Fruit fly (Drosophila melanogaster) whole organism, embryonic: Measurements from ENCODE around the gene CG13062.

ENCODE experiments used
- Abd-B ChIP-seq: fragments of 200-800 bp; sonication (Bioruptor generic); optimal IDR thresholded peaks from 2 replicates; lab custom pipeline; 2018; ENCODE audit warnings: missing biosample characterization, mild to moderate bottlenecking, missing genetic modification characterization, moderate library complexity
- C15 ChIP-seq: fragments of 200-800 bp; sonication (Bioruptor generic); IDR thresholded peaks from 3 replicates; pipeline ENCODE4 v1.3.6; 2022; ENCODE audit warnings: missing biosample characterization, missing genetic modification characterization
- CG10431 ChIP-seq: fragments of 200-800 bp; sonication (Bioruptor generic); optimal IDR thresholded peaks from 3 replicates; lab custom pipeline; 2018; ENCODE audit warnings: missing biosample characterization, mild to moderate bottlenecking, missing genetic modification characterization
- CG10462 ChIP-seq: fragments of 200-800 bp; sonication (Bioruptor generic); optimal IDR thresholded peaks from 2 replicates; lab custom pipeline; 2016; ENCODE audit warnings: missing biosample characterization, missing genetic modification characterization
- CG13287 ChIP-seq: fragments of 200-800 bp; sonication (Bioruptor generic); IDR thresholded peaks from 2 replicates; pipeline ENCODE4 v1.3.6; 2022; ENCODE audit warnings: missing biosample characterization, missing genetic modification characterization; ENCODE audit not compliant: partially characterized antibody
- CG13296 ChIP-seq: fragments of 200-800 bp; sonication (Bioruptor generic); optimal IDR thresholded peaks from 3 replicates; lab custom pipeline; 2018; ENCODE audit warnings: missing biosample characterization, mild to moderate bottlenecking, missing genetic modification characterization
- CG13624 ChIP-seq: fragments of 200-800 bp; sonication (Bioruptor generic); optimal IDR thresholded peaks from 2 replicates; lab custom pipeline; 2016; ENCODE audit warnings: missing biosample characterization, missing genetic modification characterization
- CG15269 ChIP-seq: fragments of 200-800 bp; sonication (Bioruptor generic); optimal IDR thresholded peaks from 2 replicates; lab custom pipeline; 2018; ENCODE audit warnings: missing biosample characterization, mild to moderate bottlenecking, missing genetic modification characterization, moderate library complexity
- CG31388 ChIP-seq: fragments of 200-800 bp; sonication (Bioruptor generic); optimal IDR thresholded peaks from 2 replicates; lab custom pipeline; 2016; ENCODE audit warnings: missing biosample characterization, missing genetic modification characterization
- CG42726 ChIP-seq: fragments of 200-800 bp; sonication (Bioruptor generic); IDR thresholded peaks from 2 replicates; pipeline ENCODE4 v1.3.6; 2022; ENCODE audit warnings: missing biosample characterization, missing genetic modification characterization; ENCODE audit not compliant: partially characterized antibody
- CG5180 ChIP-seq: fragments of 200-800 bp; sonication (Bioruptor generic); optimal IDR thresholded peaks from 3 replicates; lab custom pipeline; 2017; ENCODE audit warnings: missing biosample characterization, missing genetic modification characterization, mild to moderate bottlenecking, moderate library complexity, missing genetic modification reagents
- CG6813 ChIP-seq: fragments of 200-800 bp; sonication (Bioruptor generic); optimal IDR thresholded peaks from 2 replicates; lab custom pipeline; 2017; ENCODE audit warnings: missing biosample characterization, missing genetic modification characterization, mild to moderate bottlenecking, moderate library complexity, missing genetic modification reagents
- CG7271 ChIP-seq: fragments of 200-800 bp; sonication (Bioruptor generic); optimal IDR thresholded peaks from 2 replicates; lab custom pipeline; 2018; ENCODE audit warnings: missing biosample characterization, mild to moderate bottlenecking, missing genetic modification characterization, moderate library complexity
- CG7928 ChIP-seq: fragments of 200-800 bp; sonication (Bioruptor generic); optimal IDR thresholded peaks from 2 replicates; lab custom pipeline; 2017; ENCODE audit warnings: missing biosample characterization, mild to moderate bottlenecking, missing genetic modification characterization
- D19B ChIP-seq: fragments of 200-800 bp; sonication (Bioruptor generic); optimal IDR thresholded peaks from 2 replicates; lab custom pipeline; 2017; ENCODE audit warnings: missing biosample characterization, mild to moderate bottlenecking, missing genetic modification characterization
- H15 ChIP-seq: fragments of 200-800 bp; sonication (Bioruptor generic); IDR thresholded peaks from 3 replicates; pipeline ENCODE4 v1.3.6; 2022; ENCODE audit warnings: missing biosample characterization, missing genetic modification characterization
- NC2α ChIP-seq: fragments of 200-800 bp; sonication (Bioruptor generic); optimal IDR thresholded peaks from 2 replicates; lab custom pipeline; 2016; ENCODE audit warnings: missing biosample characterization, missing genetic modification characterization
- Nf-YA ChIP-seq: fragments of 200-800 bp; sonication (Bioruptor generic); IDR thresholded peaks from 2 replicates; pipeline ENCODE4 v1.3.6; 2022; ENCODE audit warnings: missing biosample characterization, missing genetic modification characterization
- Ssrp ChIP-seq: fragments of 200-800 bp; sonication (Bioruptor generic); optimal IDR thresholded peaks from 2 replicates; lab custom pipeline; 2018; ENCODE audit warnings: missing biosample characterization, mild to moderate bottlenecking, missing genetic modification characterization, moderate library complexity
- Vsx1 ChIP-seq: fragments of 200-800 bp; sonication (Bioruptor generic); optimal IDR thresholded peaks from 2 replicates; lab custom pipeline; 2017; ENCODE audit warnings: missing biosample characterization, mild to moderate bottlenecking, missing genetic modification characterization, missing genetic modification reagents
- amos ChIP-seq: fragments of 200-800 bp; sonication (Bioruptor generic); IDR thresholded peaks from 2 replicates; pipeline ENCODE4 v1.3.6; 2022; ENCODE audit warnings: missing biosample characterization, missing genetic modification characterization; ENCODE audit not compliant: partially characterized antibody
- cas ChIP-seq: fragments of 200-800 bp; sonication (Bioruptor generic); IDR thresholded peaks from 2 replicates; pipeline ENCODE4 v1.3.6; 2022; ENCODE audit warnings: missing biosample characterization, missing genetic modification characterization
- chif ChIP-seq, 2 experiments: fragments of 200-800 bp; sonication (Bioruptor generic); optimal IDR thresholded peaks; 3 replicates each; lab custom pipeline; 2016; ENCODE audit warnings: missing biosample characterization in 2 of 2, missing genetic modification characterization in 2 of 2
- ci ChIP-seq: fragments of 200-800 bp; sonication (Bioruptor generic); IDR thresholded peaks from 3 replicates; pipeline ENCODE4 v1.3.6; 2022; ENCODE audit warnings: missing biosample characterization, missing genetic modification characterization
- dmrt11E ChIP-seq: fragments of 200-800 bp; sonication (Bioruptor generic); optimal IDR thresholded peaks from 3 replicates; lab custom pipeline; 2018; ENCODE audit warnings: missing biosample characterization, mild to moderate bottlenecking, missing genetic modification characterization, moderate library complexity
- ems ChIP-seq: fragments of 200-800 bp; sonication (Bioruptor generic); optimal IDR thresholded peaks from 3 replicates; lab custom pipeline; 2016; ENCODE audit warnings: missing biosample characterization, missing genetic modification characterization
- fd3F ChIP-seq: fragments of 200-800 bp; sonication (Bioruptor generic); optimal IDR thresholded peaks from 2 replicates; lab custom pipeline; 2018; ENCODE audit warnings: missing biosample characterization, mild to moderate bottlenecking, missing genetic modification characterization, moderate library complexity
- lmd ChIP-seq: fragments of 200-800 bp; sonication (Bioruptor generic); IDR thresholded peaks from 2 replicates; pipeline ENCODE4 v1.3.6; 2022; ENCODE audit warnings: missing biosample characterization, missing genetic modification characterization
- tll ChIP-seq, 2 experiments: fragments of 200-800 bp in 1 of 2; fragments of >200 bp in 1 of 2; sonication (Bioruptor generic) in 1 of 2; optimal IDR thresholded peaks; 2 replicates each; lab custom pipeline; 2017 to 2019; ENCODE audit warnings: missing biosample characterization in 2 of 2, missing genetic modification characterization in 2 of 2, mild to moderate bottlenecking in 1 of 2, moderate library complexity in 1 of 2
- tx ChIP-seq: fragments of 200-800 bp; sonication (Bioruptor generic); optimal IDR thresholded peaks from 2 replicates; lab custom pipeline; 2016; ENCODE audit warnings: missing biosample characterization, missing genetic modification characterization
- vvl ChIP-seq: fragments of 200-800 bp; sonication (Bioruptor generic); IDR thresholded peaks from 2 replicates; pipeline ENCODE4 v1.3.6; 2022; ENCODE audit warnings: missing biosample characterization, missing genetic modification characterization
- z ChIP-seq: fragments of 200-800 bp; sonication (Bioruptor generic); IDR thresholded peaks from 3 replicates; pipeline ENCODE4 v1.3.6; 2022; ENCODE audit warnings: missing biosample characterization, missing genetic modification characterization

The CG13062 gene

DNA sequence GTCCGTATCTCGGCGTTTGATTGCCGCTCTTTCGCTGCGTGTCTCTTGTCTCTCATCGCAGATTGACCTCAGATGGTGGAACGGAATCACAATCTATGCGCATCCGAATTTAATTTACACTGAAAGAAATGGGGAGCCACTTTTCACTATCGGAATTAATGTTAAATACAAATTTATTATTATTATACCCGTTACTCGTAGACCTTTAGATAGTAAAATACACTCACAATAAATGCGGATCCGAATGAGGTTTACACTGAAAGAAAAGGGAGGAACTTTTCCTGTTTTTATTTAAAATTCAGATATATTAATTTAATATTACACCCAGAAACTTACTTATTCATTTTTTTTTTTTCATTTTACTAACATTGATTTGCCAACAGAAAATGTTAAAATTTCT, 25.0 kb upstream of the CG13062 start (continued):
- TF ChIP-seq CG15269 (tag; lab: Kevin White, UChicago) (peak; percentile 67), Nf-YA (GFP tag; lab: Robert Waterston, UW) (0 out of 2 replicates have a peak, but pooled peaks have one; percentile 20), CG13296 (peak; percentile 39)

DNA sequence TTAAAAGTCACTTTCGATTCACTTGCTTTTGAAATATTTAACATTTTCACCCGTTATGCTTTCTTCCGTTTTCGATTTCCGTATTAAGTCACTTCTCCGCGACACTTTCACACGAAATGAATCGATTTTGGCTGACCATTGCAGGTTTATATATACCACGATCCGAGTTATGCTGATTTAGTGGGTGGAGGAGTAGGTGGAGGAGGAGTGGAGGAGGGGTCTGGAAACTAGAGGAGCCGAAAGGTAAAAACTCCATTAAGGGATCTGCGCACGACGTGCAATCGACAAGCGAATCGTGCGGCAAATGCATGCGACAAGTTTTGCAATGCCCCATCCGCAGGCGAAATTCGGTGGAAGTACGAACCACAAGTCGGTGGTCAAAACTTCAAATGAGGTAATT, 23.2 kb upstream of the CG13062 start, which contains the start of gene CG13045:
CG13045 (minus strand) TSS at position 101 of the 400 bp plus-strand sequence.
- TF ChIP-seq cas (GFP tag; lab: Robert Waterston, UW) (no peak), C15 (GFP tag; lab: Robert Waterston, UW) (0 out of 3 replicates have a peak, but pooled peaks have one; percentile 11), D19B (GFP tag; lab: Kevin White, UChicago) (no peak), CG10431 (GFP tag; lab: Kevin White, UChicago) (no peak), CG10462 (no peak)

DNA sequence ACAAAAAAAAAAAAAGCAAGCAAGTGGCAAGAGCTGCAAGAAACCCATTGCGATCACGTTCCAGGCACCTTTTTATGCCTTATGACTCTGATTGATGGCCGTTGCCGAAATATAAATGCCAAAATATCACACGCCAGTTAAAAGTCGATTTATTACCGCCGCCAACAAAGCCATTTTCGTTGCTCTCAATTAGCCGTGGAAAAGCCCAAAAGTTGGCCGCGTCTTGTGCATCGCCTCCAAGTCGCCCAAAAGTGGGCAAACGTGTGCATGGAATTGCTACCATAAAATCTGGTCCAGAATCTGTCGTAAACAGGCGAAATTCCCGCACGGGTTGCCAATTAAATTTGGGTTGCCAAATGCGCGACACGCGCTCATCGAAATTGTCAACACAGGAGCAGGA, 22.4 kb upstream of the CG13062 start:
- TF ChIP-seq z (GFP tag; lab: Robert Waterston, UW) = 0 out of 3 replicates have a peak, but pooled peaks have one; percentile 17
- no peak for TF ChIP-seq tll (GFP tag; optimal IDR thresholded peaks at IDR 0.05; lab: Kevin White, UChicago)
- no peak for TF ChIP-seq vvl (GFP tag; lab: Robert Waterston, UW)
- no peak for TF ChIP-seq ci (GFP tag; lab: Robert Waterston, UW)
- TF ChIP-seq chif (GFP tag; optimal IDR thresholded peaks at IDR 0.05; lab: Kevin White, UChicago) = no peak
- no peak for TF ChIP-seq Ssrp
- TF ChIP-seq Vsx1 (GFP tag; lab: Kevin White, UChicago) = peak; percentile 49
- TF ChIP-seq CG13287 (GFP tag; lab: Robert Waterston, UW) = peak; percentile 10; the same call in 1 of the 2 replicates
- no peak for TF ChIP-seq CG5180
- no peak for TF ChIP-seq CG13624 (GFP tag; lab: Kevin White, UChicago)
- TF ChIP-seq lmd = no peak
- no peak for TF ChIP-seq CG7928 (GFP tag; lab: Kevin White, UChicago)
- TF ChIP-seq tx (GFP tag; lab: Kevin White, UChicago) = no peak
- no peak for TF ChIP-seq amos (GFP tag; lab: Robert Waterston, UW)
- 0 out of 2 replicates have a peak, but pooled peaks have one; percentile 34 for TF ChIP-seq CG42726 (GFP tag; lab: Robert Waterston, UW)
- peak; percentile 11 for TF ChIP-seq Abd-B (GFP tag; lab: Kevin White, UChicago)
- TF ChIP-seq ems = no peak
- TF ChIP-seq dmrt11E (tag; lab: Kevin White, UChicago) = no peak
- TF ChIP-seq CG31388 = no peak

DNA sequence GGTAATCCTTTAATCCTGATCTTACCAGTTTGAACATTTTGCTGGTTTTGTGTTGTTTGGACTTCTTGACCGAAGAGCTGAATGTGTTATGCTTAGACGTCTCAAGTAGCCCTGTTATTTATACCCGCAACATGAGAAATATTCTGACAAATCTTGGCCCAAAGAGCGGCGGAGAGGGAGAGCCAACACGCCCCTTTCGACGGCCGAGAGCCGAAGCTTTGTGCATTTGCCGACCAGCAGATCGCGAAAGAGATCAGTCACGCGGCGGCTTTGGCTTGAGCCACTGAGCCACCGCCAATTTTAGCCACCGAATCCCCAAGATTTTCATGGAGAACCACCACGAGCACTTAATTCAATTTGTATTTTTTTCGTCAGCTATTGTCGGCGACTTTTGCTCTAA, 18.6 kb upstream of the CG13062 start, which contains the start of gene CG4962:
CG4962 (minus strand) TSS at position 101 of the 400 bp plus-strand sequence.
- TF ChIP-seq CG7271 (no peak), H15 (GFP tag; lab: Robert Waterston, UW) (no peak)

DNA sequence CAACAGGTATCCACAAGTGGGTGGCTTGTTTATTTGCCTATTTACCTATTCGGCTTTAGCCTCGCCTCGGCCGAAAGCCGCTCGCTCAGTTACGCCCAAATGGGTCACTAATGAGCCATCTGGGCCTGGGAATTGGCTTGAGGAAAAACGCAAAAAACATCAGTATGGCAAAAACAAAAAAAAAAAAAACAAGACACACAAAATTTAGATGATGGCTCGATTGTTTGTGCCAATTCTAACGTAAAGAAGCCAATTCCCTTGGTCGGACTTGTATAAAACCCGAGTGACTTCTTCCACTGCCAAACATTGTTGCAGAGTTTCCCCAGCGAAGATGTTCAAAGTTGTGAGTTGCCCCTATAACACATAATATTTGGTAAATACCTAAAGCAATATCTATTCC, 12.9 kb upstream of the CG13062 start, which contains the start of gene CG4982:
CG4982 (plus strand) TSS at position 301 of the 400 bp plus-strand sequence.
- TF ChIP-seq CG6813 (no peak), NC2α (GFP tag; lab: Kevin White, UChicago) (no peak), fd3F (GFP tag; lab: Kevin White, UChicago) (no peak)
